Worm (Caenorhabditis elegans) whole organism, L4/young adult: ENCODE measurements around the gene ugt-42.

Experiments used
- dao-5 ChIP-seq: sonication (generic microtip); optimal IDR thresholded peaks from 2 replicates; lab custom pipeline; 2016; ENCODE audit warnings: missing genotype, missing genetic modification characterization, moderate library complexity, missing compliant biosample characterization
- him-1 ChIP-seq: sonication (generic microtip); optimal IDR thresholded peaks from 2 replicates; lab custom pipeline; 2016; ENCODE audit warnings: missing genotype, missing genetic modification reagents, missing genetic modification characterization, missing compliant biosample characterization

- TF ChIP-seq him-1 (tag; lab: Kevin White, UChicago) (no peak), dao-5 (tag; lab: Kevin White, UChicago) (no peak)
These were observed 27.9 kb upstream of the ugt-42 start, which contains the start of gene F48G7.4 for ce11 chrV:619054-619453.
